Worm (Caenorhabditis elegans): ENCODE measurements around the gene F09E5.7.

- no peak for TF ChIP-seq R02D3.7 (tag; optimal IDR thresholded peaks at IDR 0.05)
- TF ChIP-seq skn-1 (tag; optimal IDR thresholded peaks at IDR 0.05) = no peak
- TF ChIP-seq lin-13 (GFP tag; optimal IDR thresholded peaks at IDR 0.05) = no peak
- no peak for TF ChIP-seq zag-1 (tag; optimal IDR thresholded peaks at IDR 0.05)
- no peak for TF ChIP-seq snpc-4 (tag; optimal IDR thresholded peaks at IDR 0.05)
- TF ChIP-seq elt-3 (tag; optimal IDR thresholded peaks at IDR 0.05) = no peak
- no peak for TF ChIP-seq lin-39 (tag; optimal IDR thresholded peaks at IDR 0.05)
Measured at ce11 chrII:5393090-5393489, 41.2 kb downstream of the F09E5.7 start, which contains the start of gene brap-2.
